Worm (Caenorhabditis elegans): Measurements from ENCODE around the gene him-5.

DNA sequence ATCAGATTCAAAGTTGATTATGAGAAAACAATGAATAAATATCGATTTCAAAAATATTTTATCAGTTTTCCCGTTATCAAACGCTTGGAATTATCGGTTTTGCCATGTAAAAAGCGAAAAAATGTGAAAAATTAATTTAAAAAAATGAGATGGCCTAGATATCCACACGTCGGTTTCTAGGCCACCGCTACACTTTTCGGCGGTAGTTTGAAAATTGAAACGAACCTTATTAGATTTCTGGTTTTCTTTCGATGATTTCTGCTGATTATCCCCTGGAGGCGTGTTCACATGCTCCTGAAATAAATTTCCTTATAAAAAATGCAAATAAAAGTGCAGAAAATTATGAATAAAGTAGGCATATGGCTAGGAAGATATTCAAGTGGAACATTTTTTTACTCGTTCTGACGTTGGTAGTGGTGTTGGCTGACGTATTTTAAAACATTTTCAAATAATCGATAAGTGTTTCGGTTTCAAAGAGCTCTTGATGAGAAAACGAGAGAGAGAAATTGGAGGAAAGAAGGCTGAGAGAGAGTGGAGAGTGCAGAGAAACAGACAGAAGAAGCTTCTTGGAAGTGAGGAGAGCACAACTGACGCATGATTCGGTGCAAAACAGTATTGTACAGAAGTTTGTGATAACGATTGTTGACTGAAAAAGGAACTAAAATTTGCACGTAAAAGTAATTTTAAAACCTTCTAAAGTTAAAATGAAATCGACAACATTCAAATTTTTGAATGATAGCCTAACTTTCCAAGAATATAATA lies 43.0 kb downstream of the him-5 start:
- TF ChIP-seq mdl-1 (tag; optimal IDR thresholded peaks at IDR 0.05) (no peak), egl-27 (tag; optimal IDR thresholded peaks at IDR 0.05) (no peak), lsy-12 (tag; optimal IDR thresholded peaks at IDR 0.05) (no peak), pqm-1 (tag; optimal IDR thresholded peaks at IDR 0.05) (peak; percentile 31), hmg-11 (tag; optimal IDR thresholded peaks at IDR 0.05) (no peak), ceh-82 (tag; optimal IDR thresholded peaks at IDR 0.05) (no peak), nhr-237 (tag; optimal IDR thresholded peaks at IDR 0.05) (no peak)
